Worm (Caenorhabditis elegans): Measurements from ENCODE around the gene T02B11.9.

Gene T02B11.9

DNA sequence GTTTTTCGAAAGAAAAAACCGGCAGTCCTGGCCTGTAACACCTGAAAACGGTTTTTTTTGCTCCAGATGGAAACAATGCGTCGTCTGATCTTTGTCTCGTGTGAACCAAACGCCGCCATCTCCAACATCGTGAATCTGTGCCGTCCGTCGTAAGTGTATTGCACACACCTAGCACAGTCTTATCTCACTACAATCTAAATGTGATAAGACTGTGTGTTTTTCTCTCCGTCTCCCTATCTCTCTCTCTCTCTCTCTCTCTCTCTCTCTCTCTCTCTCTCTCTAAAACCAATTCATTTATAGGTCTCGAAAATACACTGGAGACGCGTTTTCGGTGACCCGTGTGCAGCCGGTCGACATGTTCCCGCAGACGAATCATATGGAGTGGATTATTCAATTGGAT is 34.5 kb downstream of the T02B11.9 start (continued):
- TF ChIP-seq F26F4.8 (GFP tag; conservative IDR thresholded peaks at IDR 0.05): no peak
- no peak for TF ChIP-seq dpl-1 (GFP tag; optimal IDR thresholded peaks at IDR 0.05)
- peak; percentile 20 for TF ChIP-seq lin-13 (GFP tag; optimal IDR thresholded peaks at IDR 0.05)
- TF ChIP-seq mdl-1 (tag; optimal IDR thresholded peaks at IDR 0.05): peak in 1 of 2 experiments; percentile 53
- no peak for TF ChIP-seq egl-43 (GFP tag; IDR thresholded peaks at IDR 0.05)
- peak; percentile 81 for TF ChIP-seq hlh-11 (tag; optimal IDR thresholded peaks at IDR 0.05)
- peak; percentile 81 for TF ChIP-seq nhr-77 (tag; optimal IDR thresholded peaks at IDR 0.05)
- no peak for TF ChIP-seq lsy-2 (tag; optimal IDR thresholded peaks at IDR 0.05)
- TF ChIP-seq mes-2 (tag; optimal IDR thresholded peaks at IDR 0.05; ENCODE audit: poor library complexity, severe bottlenecking): peak; percentile 37

DNA sequence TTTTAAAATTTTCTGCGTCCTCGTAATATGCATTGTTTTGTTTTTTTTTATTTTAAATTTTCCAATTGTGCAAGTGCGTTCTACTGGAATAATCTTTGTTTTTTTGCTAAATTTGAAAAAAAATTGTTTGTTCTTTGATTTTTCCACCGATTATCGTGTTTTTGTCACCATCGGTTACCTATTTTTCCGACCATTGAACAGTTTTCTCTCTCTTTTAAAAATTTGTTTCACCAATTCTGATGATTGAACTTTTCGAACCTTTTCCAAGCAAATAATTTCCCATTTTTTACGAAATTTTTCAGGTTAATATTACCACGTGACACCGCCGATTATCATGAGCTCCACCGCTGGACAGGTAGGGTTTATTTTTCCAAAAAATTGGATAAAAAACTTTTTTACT is 35.4 kb downstream of the T02B11.9 start, which contains the start of gene adh-5:
TSS of gene adh-5 (plus strand) at position 301 of the 400 bp plus-strand sequence.
- no peak for TF ChIP-seq lin-29 (GFP tag; IDR thresholded peaks at IDR 0.05)
- no peak for TF ChIP-seq lin-38 (GFP tag; IDR thresholded peaks at IDR 0.05)
- no peak for TF ChIP-seq lsy-2 (tag; optimal IDR thresholded peaks at IDR 0.05)
- no peak for TF ChIP-seq Y5F2A.4 (GFP tag; optimal IDR thresholded peaks at IDR 0.05)
- no peak for TF ChIP-seq sdz-12 (GFP tag; optimal IDR thresholded peaks at IDR 0.05)
- TF ChIP-seq nhr-6 (tag; optimal IDR thresholded peaks at IDR 0.05): no peak
- TF ChIP-seq nhr-237 (tag; optimal IDR thresholded peaks at IDR 0.05): no peak
- no peak for TF ChIP-seq lin-1 (GFP tag; IDR thresholded peaks at IDR 0.05)
- no peak for TF ChIP-seq F37D6.2 (tag; optimal IDR thresholded peaks at IDR 0.05)
- no peak for TF ChIP-seq daf-16 (GFP tag; optimal IDR thresholded peaks at IDR 0.05)
- no peak for TF ChIP-seq daf-16 (tag; optimal IDR thresholded peaks at IDR 0.05)
- TF ChIP-seq ama-1 (optimal IDR thresholded peaks at IDR 0.05): no peak
- no peak for TF ChIP-seq hlh-11 (tag; optimal IDR thresholded peaks at IDR 0.05)
- no peak for TF ChIP-seq set-16 (GFP tag; IDR thresholded peaks at IDR 0.05)
- no peak for TF ChIP-seq F49E8.2 (tag; optimal IDR thresholded peaks at IDR 0.05; ENCODE audit: borderline replicate concordance)
- TF ChIP-seq duxl-1 (tag; optimal IDR thresholded peaks at IDR 0.05; ENCODE audit: poor library complexity): no peak
- no peak for TF ChIP-seq madf-9 (GFP tag; conservative IDR thresholded peaks at IDR 0.05)
- TF ChIP-seq ztf-7 (tag; optimal IDR thresholded peaks at IDR 0.05): no peak
- TF ChIP-seq aha-1 (tag): no peak
- TF ChIP-seq hmg-1.1 (GFP tag; IDR thresholded peaks at IDR 0.05): no peak
- no peak for TF ChIP-seq lim-7 (GFP tag; IDR thresholded peaks at IDR 0.05)

DNA sequence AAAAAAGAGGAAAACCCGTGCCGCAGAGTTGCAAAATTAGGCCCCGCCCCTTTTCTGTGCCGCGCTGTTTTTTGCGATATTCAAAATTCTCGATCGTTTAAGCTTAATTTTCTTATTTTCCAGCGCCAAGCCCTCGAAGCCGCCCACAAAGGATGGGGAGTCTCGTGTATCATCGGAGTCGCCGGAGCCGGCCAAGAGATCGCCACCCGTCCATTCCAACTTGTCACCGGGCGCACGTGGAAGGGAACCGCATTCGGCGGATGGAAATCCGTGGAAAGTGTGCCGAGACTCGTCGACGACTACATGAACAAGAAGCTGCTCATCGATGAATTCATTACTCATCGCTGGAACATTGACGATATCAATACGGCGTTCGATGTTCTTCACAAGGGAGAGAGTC is 39.7 kb downstream of the T02B11.9 start:
- TF ChIP-seq ztf-11 (tag; optimal IDR thresholded peaks at IDR 0.05) (no peak), set-16 (GFP tag; IDR thresholded peaks at IDR 0.05) (peak; percentile 74)

DNA sequence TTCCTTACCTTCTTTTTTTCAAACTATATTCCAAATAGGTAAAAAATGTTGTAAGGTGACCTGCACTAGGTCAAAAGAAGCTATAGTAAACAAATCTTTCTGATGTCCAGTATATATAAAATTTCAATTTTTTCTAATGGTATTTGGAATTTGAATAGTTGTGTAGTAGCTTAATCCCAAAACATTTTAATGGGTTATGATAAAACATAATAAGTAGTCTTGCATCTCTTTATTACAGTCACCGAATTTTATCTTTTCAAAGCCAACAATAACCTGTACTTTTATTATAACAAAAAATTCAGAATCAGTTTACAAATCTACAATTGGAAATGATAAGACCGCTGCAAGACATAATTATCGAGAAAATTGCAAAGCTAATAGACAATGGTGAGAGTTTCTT is 41.4 kb downstream of the T02B11.9 start, which contains the start of gene H24K24.2:
TSS of gene H24K24.2 (plus strand) at position 301 of the 400 bp plus-strand sequence.
- TF ChIP-seq nhr-25 (tag; optimal IDR thresholded peaks at IDR 0.05; ENCODE audit: borderline replicate concordance, insufficient read depth) (no peak), dve-1 (tag; optimal IDR thresholded peaks at IDR 0.05; ENCODE audit: insufficient read depth) (no peak), mdt-29 (GFP tag; IDR thresholded peaks at IDR 0.05) (no peak), snpc-1.2 (GFP tag; IDR thresholded peaks at IDR 0.05) (no peak), ama-1 (optimal IDR thresholded peaks at IDR 0.05) (no peak), nhr-42 (GFP tag; IDR thresholded peaks at IDR 0.05) (no peak)
